Worm (Caenorhabditis elegans): ENCODE measurements around the gene ufbp-1.

The ufbp-1 gene

ce11 chrIII:8443557-8444131, at the start of gene ufbp-1 (continued):
- no peak for TF ChIP-seq ceh-8 (GFP tag; optimal IDR thresholded peaks at IDR 0.05)
- no peak for TF ChIP-seq efl-1 (optimal IDR thresholded peaks at IDR 0.05)
- TF ChIP-seq efl-1 (GFP tag; optimal IDR thresholded peaks at IDR 0.05 in 1 of 2): peak; percentile 27 to 57
- TF ChIP-seq fkh-4 (tag; optimal IDR thresholded peaks at IDR 0.05; ENCODE audit: borderline replicate concordance): no peak
- peak; percentile 99 for TF ChIP-seq mep-1 (tag; optimal IDR thresholded peaks at IDR 0.05)
- TF ChIP-seq hlh-4 (tag; optimal IDR thresholded peaks at IDR 0.05): peak; percentile 15
- TF ChIP-seq ces-1 (GFP tag; optimal IDR thresholded peaks at IDR 0.05): no peak
- TF ChIP-seq ztf-4 (tag; optimal IDR thresholded peaks at IDR 0.05): peak; percentile 92
- no peak for TF ChIP-seq hlh-17 (GFP tag; optimal IDR thresholded peaks at IDR 0.05; ENCODE audit: borderline replicate concordance)
- TF ChIP-seq alr-1 (tag; optimal IDR thresholded peaks at IDR 0.05; ENCODE audit: borderline replicate concordance): no peak
- no peak for TF ChIP-seq egl-27 (tag; optimal IDR thresholded peaks at IDR 0.05)
- TF ChIP-seq hpl-2 (GFP tag; optimal IDR thresholded peaks at IDR 0.05): no peak
- TF ChIP-seq nhr-28 (tag; optimal IDR thresholded peaks at IDR 0.05): no peak
- no peak for TF ChIP-seq ets-5 (GFP tag; IDR thresholded peaks at IDR 0.05)
- peak; percentile 15 for TF ChIP-seq irx-1 (tag; optimal IDR thresholded peaks at IDR 0.05)
- TF ChIP-seq mef-2 (tag; optimal IDR thresholded peaks at IDR 0.05): no peak
- no peak for TF ChIP-seq fos-1 (tag; optimal IDR thresholded peaks at IDR 0.05)
- no peak for TF ChIP-seq sup-37 (GFP tag; optimal IDR thresholded peaks at IDR 0.05)
- no peak for TF ChIP-seq unc-30 (tag; optimal IDR thresholded peaks at IDR 0.05)
- TF ChIP-seq aly-2 (tag; optimal IDR thresholded peaks at IDR 0.05): peak; percentile 98
- peak; percentile 18 for TF ChIP-seq fkh-8 (tag; optimal IDR thresholded peaks at IDR 0.05)
- peak; percentile 1 for TF ChIP-seq F16B12.6 (tag; optimal IDR thresholded peaks at IDR 0.05)
- no peak for TF ChIP-seq grh-1 (GFP tag; IDR thresholded peaks at IDR 0.05)
- TF ChIP-seq aha-1 (tag; optimal IDR thresholded peaks at IDR 0.05): no peak
- no peak for TF ChIP-seq efl-3 (GFP tag; optimal IDR thresholded peaks at IDR 0.05)
- TF ChIP-seq nhr-47 (tag; optimal IDR thresholded peaks at IDR 0.05): peak; percentile 19
- no peak for TF ChIP-seq ceh-82 (tag; optimal IDR thresholded peaks at IDR 0.05)
- peak; percentile 99 for TF ChIP-seq ama-1 (optimal IDR thresholded peaks at IDR 0.05)
- no peak for TF ChIP-seq C34B4.2 (tag; optimal IDR thresholded peaks at IDR 0.05)
- TF ChIP-seq pax-3 (tag; optimal IDR thresholded peaks at IDR 0.05): peak; percentile 38
- TF ChIP-seq vab-15 (tag; optimal IDR thresholded peaks at IDR 0.05): no peak
- TF ChIP-seq lir-3 (tag; optimal IDR thresholded peaks at IDR 0.05; ENCODE audit: poor library complexity): no peak

ce11 chrIII:8491945-8492344, 48.5 kb upstream of the ufbp-1 start:
- no peak for TF ChIP-seq elt-3 (tag; optimal IDR thresholded peaks at IDR 0.05)

- TF ChIP-seq unc-98 (GFP tag; IDR thresholded peaks at IDR 0.05) (no peak), snpc-4 (tag; optimal IDR thresholded peaks at IDR 0.05) (no peak), hlh-17 (GFP tag; optimal IDR thresholded peaks at IDR 0.05; ENCODE audit: borderline replicate concordance) (no peak), lsy-2 (tag; optimal IDR thresholded peaks at IDR 0.05) (peak; percentile 64 to 87), lin-13 (GFP tag; optimal IDR thresholded peaks at IDR 0.05) (peak; percentile 50), hlh-4 (tag; optimal IDR thresholded peaks at IDR 0.05) (no peak), aly-2 (tag; optimal IDR thresholded peaks at IDR 0.05) (no peak), ces-1 (GFP tag; optimal IDR thresholded peaks at IDR 0.05) (no peak), xbp-1 (tag; optimal IDR thresholded peaks at IDR 0.05) (peak; percentile 36), nhr-20 (tag; optimal IDR thresholded peaks at IDR 0.05) (peak; percentile 39), lin-14 (GFP tag; optimal IDR thresholded peaks at IDR 0.05) (peak; percentile 49), dsc-1 (tag; optimal IDR thresholded peaks at IDR 0.05) (peak; percentile 2), Y116A8C.19 (tag; optimal IDR thresholded peaks at IDR 0.05; ENCODE audit: borderline replicate concordance) (no peak), mep-1 (tag; optimal IDR thresholded peaks at IDR 0.05) (peak; percentile 45), fkh-8 (tag; optimal IDR thresholded peaks at IDR 0.05) (no peak), nhr-85 (tag) (no peak), egl-27 (tag; optimal IDR thresholded peaks at IDR 0.05) (no peak), nhr-76 (tag; optimal IDR thresholded peaks at IDR 0.05) (no peak), nhr-11 (tag; optimal IDR thresholded peaks at IDR 0.05) (no peak), sptf-1 (tag; optimal IDR thresholded peaks at IDR 0.05) (no peak), lin-39 (tag; optimal IDR thresholded peaks at IDR 0.05) (no peak), dpl-1 (GFP tag; optimal IDR thresholded peaks at IDR 0.05) (peak; percentile 9 to 65 (median 33)), ceh-63 (GFP tag; optimal IDR thresholded peaks at IDR 0.05) (no peak), mab-9 (GFP tag; IDR thresholded peaks at IDR 0.05) (no peak), unc-130 (tag; optimal IDR thresholded peaks at IDR 0.05) (no peak)
Measured at ce11 chrIII:8490254-8490653, 46.8 kb upstream of the ufbp-1 start, which contains the start of the genes ess-2 and F42H10.2. Gene ess-2, minus strand, starts transcription at chrIII:8490352. Gene F42H10.2, plus strand, starts transcription at chrIII:8490620.
